Worm (Caenorhabditis elegans): ENCODE data around the gene srh-308.

Gene srh-308

DNA sequence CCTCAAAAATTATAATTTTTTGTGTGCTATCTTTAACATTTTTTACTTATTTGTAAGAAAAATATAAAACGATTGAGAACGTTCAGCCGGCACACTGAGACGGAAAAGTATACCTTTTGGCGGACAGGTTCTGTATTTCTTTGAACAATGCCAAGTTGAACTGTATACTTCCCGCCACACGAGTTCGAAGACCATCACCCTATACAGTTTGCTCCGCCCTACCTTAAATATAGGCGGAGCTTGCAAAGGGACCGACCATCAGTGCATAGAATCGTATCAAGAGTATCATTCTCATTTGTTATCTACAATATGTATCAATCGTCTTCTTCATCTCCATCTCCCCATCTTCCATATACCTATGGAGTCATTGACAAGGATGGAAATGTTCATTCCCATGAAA lies 32.5 kb downstream of the srh-308 start, which contains the start of gene end-1:
end-1 (plus strand) TSS at position 301 of the 400 bp plus-strand sequence.
- TF ChIP-seq nhr-28 (tag; optimal IDR thresholded peaks at IDR 0.05) (no peak), fkh-2 (tag; optimal IDR thresholded peaks at IDR 0.05) (no peak), ceh-28 (tag; optimal IDR thresholded peaks at IDR 0.05) (no peak), lsy-12 (tag; optimal IDR thresholded peaks at IDR 0.05) (no peak), ama-1 (optimal IDR thresholded peaks at IDR 0.05) (no peak), nhr-43 (tag; optimal IDR thresholded peaks at IDR 0.05; ENCODE audit: poor library complexity, severe bottlenecking) (no peak), aly-2 (tag; optimal IDR thresholded peaks at IDR 0.05) (no peak), mdl-1 (tag; optimal IDR thresholded peaks at IDR 0.05) (no peak), nhr-12 (tag; optimal IDR thresholded peaks at IDR 0.05) (no peak), egl-27 (tag; optimal IDR thresholded peaks at IDR 0.05) (no peak), hmg-11 (tag; optimal IDR thresholded peaks at IDR 0.05) (no peak), snpc-4 (tag; optimal IDR thresholded peaks at IDR 0.05) (no peak), ceh-82 (tag; optimal IDR thresholded peaks at IDR 0.05) (no peak), lin-39 (tag; optimal IDR thresholded peaks at IDR 0.05) (no peak)

ce11 chrV:13981677-13982076 lies 35.7 kb downstream of the srh-308 start:
- TF ChIP-seq ztf-11 (tag; optimal IDR thresholded peaks at IDR 0.05) (no peak), nhr-11 (tag; optimal IDR thresholded peaks at IDR 0.05) (no peak), nhr-237 (tag; optimal IDR thresholded peaks at IDR 0.05) (no peak), ceh-82 (tag; optimal IDR thresholded peaks at IDR 0.05) (no peak), ztf-4 (tag; optimal IDR thresholded peaks at IDR 0.05) (no peak), fos-1 (tag; optimal IDR thresholded peaks at IDR 0.05) (no peak), fkh-2 (tag; optimal IDR thresholded peaks at IDR 0.05) (no peak), elt-3 (tag; optimal IDR thresholded peaks at IDR 0.05) (no peak), eor-1 (tag; optimal IDR thresholded peaks at IDR 0.05) (no peak), mml-1 (tag; optimal IDR thresholded peaks at IDR 0.05) (no peak), nhr-23 (tag; optimal IDR thresholded peaks at IDR 0.05) (no peak), nhr-43 (tag; optimal IDR thresholded peaks at IDR 0.05; ENCODE audit: poor library complexity, severe bottlenecking) (no peak), nhr-77 (tag; optimal IDR thresholded peaks at IDR 0.05) (no peak), lin-39 (tag; optimal IDR thresholded peaks at IDR 0.05) (no peak), ama-1 (optimal IDR thresholded peaks at IDR 0.05) (no peak), lsy-12 (tag; optimal IDR thresholded peaks at IDR 0.05) (no peak), snpc-4 (tag; optimal IDR thresholded peaks at IDR 0.05) (no peak), elt-2 (tag; optimal IDR thresholded peaks at IDR 0.05) (no peak)

DNA sequence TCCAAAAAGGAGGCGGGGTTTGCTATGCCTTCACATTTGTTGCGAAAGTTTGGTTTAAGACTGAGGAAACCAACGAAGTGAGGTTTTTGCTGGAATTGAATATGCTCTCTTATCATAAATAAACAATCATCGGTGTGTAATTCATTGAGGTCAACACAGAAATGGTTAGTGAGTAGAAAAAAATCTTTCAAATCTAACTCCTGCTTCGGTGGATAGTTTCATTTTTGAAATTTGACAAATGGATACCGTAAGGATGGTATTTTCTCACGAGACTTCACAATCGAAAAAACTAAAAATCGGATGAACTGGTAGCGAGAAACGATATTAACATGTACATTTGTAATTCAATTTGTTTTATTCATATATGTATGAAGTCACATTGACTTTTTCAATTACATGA lies 36.6 kb downstream of the srh-308 start, which contains the start of gene eol-1:
eol-1 (minus strand) TSS at position 101 of the 400 bp plus-strand sequence.
- no peak for TF ChIP-seq ZK546.5 (tag; optimal IDR thresholded peaks at IDR 0.05)
- TF ChIP-seq ceh-9 (tag; optimal IDR thresholded peaks at IDR 0.05) = no peak
- no peak for TF ChIP-seq sea-2 (GFP tag; optimal IDR thresholded peaks at IDR 0.05)
- no peak for TF ChIP-seq egl-27 (tag; optimal IDR thresholded peaks at IDR 0.05)
- no peak for TF ChIP-seq lin-39 (tag; optimal IDR thresholded peaks at IDR 0.05)

Data from whole organism, L3 larva.